Worm (Caenorhabditis elegans) whole organism, L1 larva: ENCODE results near the gene C04C11.1.

Source experiments
- C16A3.4 ChIP-seq: fragments of 150-350 bp; optimal IDR thresholded peaks from 2 replicates; lab custom pipeline; 2014; ENCODE audit warnings: missing biosample characterization, missing genetic modification characterization
- C34B4.2 ChIP-seq: sonication (generic microtip); optimal IDR thresholded peaks from 2 replicates; lab custom pipeline; 2017; ENCODE audit warnings: mild to moderate bottlenecking, missing genetic modification characterization, missing compliant biosample characterization
- Y116A8C.19 ChIP-seq: sonication (generic microtip); optimal IDR thresholded peaks from 2 replicates; lab custom pipeline; 2016; ENCODE audit warnings: missing compliant biosample characterization, missing genetic modification characterization, borderline replicate concordance
- aha-1 ChIP-seq: fragments of 150-350 bp; optimal IDR thresholded peaks from 2 replicates; lab custom pipeline; 2014; ENCODE audit warnings: missing biosample characterization, missing genetic modification characterization
- blmp-1 ChIP-seq: fragments of 150-350 bp; optimal IDR thresholded peaks from 2 replicates; lab custom pipeline; 2014; ENCODE audit warnings: missing biosample characterization, missing genetic modification characterization
- ceh-8 ChIP-seq: fragments of 200-800 bp; sonication (Bioruptor generic); optimal IDR thresholded peaks from 2 replicates; lab custom pipeline; 2018; ENCODE audit warnings: mild to moderate bottlenecking, missing genetic modification characterization, moderate library complexity, missing compliant biosample characterization
- ceh-88 ChIP-seq: fragments of 200-800 bp; sonication (Bioruptor generic); IDR thresholded peaks from 2 replicates; pipeline ENCODE4 v1.3.6; 2022; ENCODE audit warnings: missing genetic modification characterization, missing compliant biosample characterization
- ces-1 ChIP-seq: fragments of 150-350 bp; optimal IDR thresholded peaks from 2 replicates; lab custom pipeline; 2014; ENCODE audit warnings: missing biosample characterization, missing genetic modification reagents, missing genetic modification characterization
- dsc-1 ChIP-seq: sonication (generic microtip); optimal IDR thresholded peaks from 2 replicates; lab custom pipeline; 2016; ENCODE audit warnings: mild to moderate bottlenecking, missing genetic modification characterization, missing compliant biosample characterization
- efl-1 ChIP-seq, 4 experiments: fragments of 150-350 bp; optimal IDR thresholded peaks in 3 of 4; peaks in 1 of 4; 1 replicate in 1 of 4; 2 replicates in 3 of 4; lab custom pipeline; 2014; ENCODE audit warnings: missing biosample characterization in 2 of 4, missing genetic modification characterization in 2 of 4, missing genetic modification reagents in 2 of 4
- egl-13 ChIP-seq: sonication (generic microtip); optimal IDR thresholded peaks from 2 replicates; lab custom pipeline; 2016; ENCODE audit warnings: missing genotype, missing genetic modification reagents, missing genetic modification characterization, missing compliant biosample characterization
- egl-27 ChIP-seq, 2 experiments: fragments of 150-350 bp in 1 of 2; sonication (generic microtip); optimal IDR thresholded peaks; 3 replicates each; lab custom pipeline; 2017 to 2018; ENCODE audit warnings: missing biosample characterization in 2 of 2, missing genetic modification characterization in 2 of 2, missing genetic modification reagents in 2 of 2
- elt-2 ChIP-seq: sonication (generic microtip); optimal IDR thresholded peaks from 2 replicates; lab custom pipeline; 2016; ENCODE audit warnings: missing genetic modification characterization, mild to moderate bottlenecking, inconsistent platforms, missing compliant biosample characterization, missing genetic modification reagents
- elt-3 ChIP-seq, 6 experiments: fragments of 150-350 bp in 1 of 6; sonication (generic microtip); optimal IDR thresholded peaks; 2 replicates each; lab custom pipeline; 2017 to 2018; ENCODE audit warnings: missing biosample characterization in 6 of 6, missing genetic modification characterization in 6 of 6, inconsistent platforms in 1 of 6
- fkh-10 ChIP-seq: sonication (generic microtip); optimal IDR thresholded peaks from 2 replicates; lab custom pipeline; 2017; ENCODE audit warnings: missing biosample characterization, missing genetic modification reagents, missing genetic modification characterization
- fkh-4 ChIP-seq: sonication (generic microtip); optimal IDR thresholded peaks from 2 replicates; lab custom pipeline; 2016; ENCODE audit warnings: missing compliant biosample characterization, missing genetic modification characterization, borderline replicate concordance
- fkh-8 ChIP-seq: sonication (generic microtip); optimal IDR thresholded peaks from 2 replicates; lab custom pipeline; 2016; ENCODE audit warnings: mild to moderate bottlenecking, missing genetic modification characterization, missing compliant biosample characterization
- fos-1 ChIP-seq: fragments of 150-350 bp; optimal IDR thresholded peaks from 2 replicates; lab custom pipeline; 2014; ENCODE audit warnings: missing biosample characterization, missing genetic modification characterization
- grh-1 ChIP-seq: fragments of 200-800 bp; sonication (Bioruptor generic); IDR thresholded peaks from 2 replicates; pipeline ENCODE4 v1.3.6; 2022; ENCODE audit warnings: missing genetic modification reagents, missing genetic modification characterization, missing compliant biosample characterization
- hlh-17 ChIP-seq: fragments of 200-800 bp; sonication (Bioruptor generic); optimal IDR thresholded peaks from 2 replicates; lab custom pipeline; 2018; ENCODE audit warnings: missing genetic modification characterization, mild to moderate bottlenecking, missing compliant biosample characterization, moderate library complexity, borderline replicate concordance
- hlh-4 ChIP-seq: sonication (generic microtip); optimal IDR thresholded peaks from 2 replicates; lab custom pipeline; 2016; ENCODE audit warnings: mild to moderate bottlenecking, missing genetic modification characterization, missing compliant biosample characterization
- irx-1 ChIP-seq: sonication (generic microtip); optimal IDR thresholded peaks from 2 replicates; lab custom pipeline; 2016; ENCODE audit warnings: missing genetic modification characterization, missing compliant biosample characterization
- lin-13 ChIP-seq: fragments of 150-350 bp; optimal IDR thresholded peaks from 2 replicates; lab custom pipeline; 2014; ENCODE audit warnings: missing biosample characterization, missing genetic modification reagents, missing genetic modification characterization
- lin-14 ChIP-seq: fragments of 200-800 bp; sonication (Bioruptor generic); optimal IDR thresholded peaks from 2 replicates; lab custom pipeline; 2018; ENCODE audit warnings: mild to moderate bottlenecking, missing genetic modification characterization, moderate library complexity, missing compliant biosample characterization
- lin-39 ChIP-seq: fragments of 150-350 bp; optimal IDR thresholded peaks from 2 replicates; lab custom pipeline; 2014; ENCODE audit warnings: missing biosample characterization, missing genetic modification reagents, missing genetic modification characterization
- lir-3 ChIP-seq: sonication (generic microtip); optimal IDR thresholded peaks from 2 replicates; lab custom pipeline; 2016; ENCODE audit warnings: mild to moderate bottlenecking, missing genetic modification characterization, moderate library complexity, missing compliant biosample characterization; ENCODE audit not compliant: poor library complexity
- lsy-2 ChIP-seq, 2 experiments: fragments of 150-350 bp; optimal IDR thresholded peaks; 2 replicates each; lab custom pipeline; 2014; ENCODE audit warnings: missing biosample characterization in 2 of 2, missing genetic modification characterization in 2 of 2
- mab-9 ChIP-seq: fragments of 200-800 bp; sonication (Bioruptor generic); IDR thresholded peaks from 2 replicates; pipeline ENCODE4 v1.3.6; 2022; ENCODE audit warnings: missing genetic modification reagents, missing genetic modification characterization, missing compliant biosample characterization
- mdl-1 ChIP-seq, 2 experiments: fragments of 150-350 bp; optimal IDR thresholded peaks; 2 replicates each; lab custom pipeline; 2014 to 2017; ENCODE audit warnings: missing biosample characterization in 2 of 2, missing genetic modification characterization in 2 of 2, inconsistent platforms in 1 of 2
- mep-1 ChIP-seq: fragments of 150-350 bp; optimal IDR thresholded peaks from 2 replicates; lab custom pipeline; 2014; ENCODE audit warnings: missing biosample characterization, missing genetic modification characterization
- nhr-11 ChIP-seq: fragments of 150-350 bp; optimal IDR thresholded peaks from 2 replicates; lab custom pipeline; 2014; ENCODE audit warnings: missing biosample characterization, missing genetic modification characterization
- nhr-12 ChIP-seq: sonication (generic microtip); optimal IDR thresholded peaks from 2 replicates; lab custom pipeline; 2017; ENCODE audit warnings: missing biosample characterization, missing genetic modification characterization
- nhr-20 ChIP-seq: sonication (generic microtip); optimal IDR thresholded peaks from 2 replicates; lab custom pipeline; 2016; ENCODE audit warnings: mild to moderate bottlenecking, missing genetic modification characterization, missing compliant biosample characterization
- nhr-28 ChIP-seq: fragments of 150-350 bp; optimal IDR thresholded peaks from 2 replicates; lab custom pipeline; 2014; ENCODE audit warnings: missing biosample characterization, missing genetic modification characterization
- nhr-71 ChIP-seq: sonication (generic microtip); optimal IDR thresholded peaks from 2 replicates; lab custom pipeline; 2016; ENCODE audit warnings: mild to moderate bottlenecking, missing genetic modification characterization, moderate library complexity, missing compliant biosample characterization
- nhr-85 ChIP-seq: sonication (generic microtip); peaks from one replicate; lab custom pipeline; 2016; ENCODE audit warnings: missing genetic modification characterization, inconsistent platforms, missing compliant biosample characterization
- nhr-90 ChIP-seq: sonication (generic microtip); optimal IDR thresholded peaks from 2 replicates; lab custom pipeline; 2016; ENCODE audit warnings: mild to moderate bottlenecking, missing genetic modification characterization, missing compliant biosample characterization; ENCODE audit not compliant: poor library complexity
- pax-3 ChIP-seq: fragments of 200-800 bp; sonication (Bioruptor generic); optimal IDR thresholded peaks from 2 replicates; lab custom pipeline; 2018; ENCODE audit warnings: mild to moderate bottlenecking, missing genetic modification characterization, moderate library complexity, missing compliant biosample characterization
- snu-23 ChIP-seq: sonication (generic microtip); optimal IDR thresholded peaks from 2 replicates; lab custom pipeline; 2016; ENCODE audit warnings: missing genetic modification characterization, missing compliant biosample characterization
- sox-4 ChIP-seq: sonication (generic microtip); optimal IDR thresholded peaks from 2 replicates; lab custom pipeline; 2016; ENCODE audit warnings: missing genetic modification characterization, missing compliant biosample characterization
- sup-37 ChIP-seq: fragments of 200-800 bp; sonication (Bioruptor generic); optimal IDR thresholded peaks from 2 replicates; lab custom pipeline; 2018; ENCODE audit warnings: mild to moderate bottlenecking, missing genetic modification characterization, missing compliant biosample characterization
- unc-130 ChIP-seq: fragments of 150-350 bp; optimal IDR thresholded peaks from 2 replicates; lab custom pipeline; 2017; ENCODE audit warnings: missing biosample characterization, missing genetic modification characterization, inconsistent platforms
- unc-30 ChIP-seq: sonication (generic microtip); optimal IDR thresholded peaks from 2 replicates; lab custom pipeline; 2017; ENCODE audit warnings: missing biosample characterization, missing genetic modification characterization
- unc-62 ChIP-seq: fragments of 150-350 bp; optimal IDR thresholded peaks from 2 replicates; lab custom pipeline; 2014; ENCODE audit warnings: missing biosample characterization, missing genetic modification reagents, missing genetic modification characterization
- unc-86 ChIP-seq: sonication (generic microtip); optimal IDR thresholded peaks from 2 replicates; lab custom pipeline; 2016; ENCODE audit warnings: missing genetic modification characterization, missing compliant biosample characterization
- xbp-1 ChIP-seq: sonication (generic microtip); optimal IDR thresholded peaks from 2 replicates; lab custom pipeline; 2016; ENCODE audit warnings: missing genetic modification characterization, missing compliant biosample characterization
- zag-1 ChIP-seq: fragments of 150-350 bp; optimal IDR thresholded peaks from 2 replicates; lab custom pipeline; 2014; ENCODE audit warnings: missing biosample characterization, missing genetic modification characterization
- ztf-11 ChIP-seq, 2 experiments: sonication (generic microtip); optimal IDR thresholded peaks; 2 replicates each; lab custom pipeline; 2016 to 2017; ENCODE audit warnings: missing genetic modification characterization in 2 of 2, missing biosample characterization in 1 of 2, missing compliant biosample characterization in 1 of 2
- ztf-4 ChIP-seq: fragments of 150-350 bp; optimal IDR thresholded peaks from 2 replicates; lab custom pipeline; 2014; ENCODE audit warnings: missing biosample characterization, missing genetic modification characterization

C04C11.1 gene

ce11 chrX:13995803-13996388 is 24.5 kb upstream of the C04C11.1 start, which contains the start of the genes C31E10.5 and C31E10.6 (continued):
- no peak for TF ChIP-seq hlh-4 (tag; lab: Kevin White, UChicago)
- no peak for TF ChIP-seq lin-14
- peak; percentile 77 for TF ChIP-seq nhr-85
- TF ChIP-seq zag-1: no peak
- TF ChIP-seq unc-62 (GFP tag; lab: Kevin White, UChicago): no peak
- TF ChIP-seq unc-130 (tag; lab: Kevin White, UChicago): peak; percentile 73
- no peak for TF ChIP-seq grh-1
- no peak for TF ChIP-seq lin-39 (tag; lab: Kevin White, UChicago)
- TF ChIP-seq pax-3 (tag; lab: Kevin White, UChicago): no peak
- TF ChIP-seq nhr-11 (tag; lab: Kevin White, UChicago): no peak
- no peak for TF ChIP-seq C34B4.2 (tag; lab: Kevin White, UChicago)
- no peak for TF ChIP-seq hlh-17 (GFP tag; lab: Kevin White, UChicago)
- no peak for TF ChIP-seq lin-13 (GFP tag; lab: Kevin White, UChicago)
- TF ChIP-seq sup-37 (GFP tag; lab: Kevin White, UChicago): no peak
- no peak for TF ChIP-seq ceh-8 (GFP tag; lab: Kevin White, UChicago)
- TF ChIP-seq lsy-2 (tag; optimal IDR thresholded peaks at IDR 0.05; lab: Kevin White, UChicago): peak; percentile 39 to 74
- TF ChIP-seq blmp-1: peak; percentile 10
- TF ChIP-seq fkh-10 (GFP tag; lab: Kevin White, UChicago): no peak
- no peak for TF ChIP-seq ztf-11 (tag; optimal IDR thresholded peaks at IDR 0.05; lab: Kevin White, UChicago)
- no peak for TF ChIP-seq aha-1
- TF ChIP-seq nhr-90 (tag; lab: Kevin White, UChicago): peak; percentile 53
- no peak for TF ChIP-seq egl-27 (tag; optimal IDR thresholded peaks at IDR 0.05; lab: Kevin White, UChicago)
- no peak for TF ChIP-seq ceh-88 (GFP tag; lab: Robert Waterston, UW)
- TF ChIP-seq mab-9: no peak
- no peak for TF ChIP-seq lir-3 (tag; lab: Kevin White, UChicago)
- TF ChIP-seq dsc-1: peak; percentile 47
- peak; percentile 44 for TF ChIP-seq xbp-1 (tag; lab: Kevin White, UChicago)
- no peak for TF ChIP-seq fkh-4
- no peak for TF ChIP-seq nhr-28 (tag; lab: Kevin White, UChicago)
- peak; percentile 30 for TF ChIP-seq irx-1
- no peak for TF ChIP-seq fkh-8 (tag; lab: Kevin White, UChicago)
- peak; percentile 68 for TF ChIP-seq C16A3.4 (tag; lab: Kevin White, UChicago)
- no peak for TF ChIP-seq ztf-4
- no peak for TF ChIP-seq elt-2 (tag; lab: Kevin White, UChicago)
- TF ChIP-seq mep-1: peak; percentile 79
- peak; percentile 4 for TF ChIP-seq fos-1
- TF ChIP-seq nhr-12 (tag; lab: Kevin White, UChicago): no peak
- TF ChIP-seq nhr-71 (tag; lab: Kevin White, UChicago): peak; percentile 73
- TF ChIP-seq, all 84 proteins: peak for 31

ce11 chrX:14000198-14000748 is 20.1 kb upstream of the C04C11.1 start:
- no peak for TF ChIP-seq fos-1
- TF ChIP-seq ces-1: no peak
- no peak for TF ChIP-seq sox-4 (tag; lab: Kevin White, UChicago)
- peak; percentile 74 for TF ChIP-seq blmp-1
- TF ChIP-seq unc-86: no peak
- no peak for TF ChIP-seq xbp-1 (tag; lab: Kevin White, UChicago)
- TF ChIP-seq unc-30 (tag; lab: Kevin White, UChicago): no peak
- peak; percentile 34 for TF ChIP-seq mep-1
- TF ChIP-seq snu-23: peak; percentile 24
- peak; percentile 2 for TF ChIP-seq nhr-71 (tag; lab: Kevin White, UChicago)
- no peak for TF ChIP-seq Y116A8C.19 (tag; lab: Kevin White, UChicago)
- no peak for TF ChIP-seq efl-1 (optimal IDR thresholded peaks at IDR 0.05; lab: Kevin White, UChicago)
- TF ChIP-seq efl-1 (GFP tag; optimal IDR thresholded peaks at IDR 0.05 in 1 of 2; lab: Kevin White, UChicago): peak in 1 of 2 experiments; percentile 84
- peak in 5 of 6 experiments; percentile 4 to 66 (median 42) for TF ChIP-seq elt-3 (tag; optimal IDR thresholded peaks at IDR 0.05; lab: Kevin White, UChicago)
- TF ChIP-seq unc-130 (tag; lab: Kevin White, UChicago): peak; percentile 32
- TF ChIP-seq elt-2 (tag; lab: Kevin White, UChicago): peak; percentile 13
- TF ChIP-seq egl-13 (tag; lab: Kevin White, UChicago): no peak
- TF ChIP-seq nhr-20 (tag; lab: Kevin White, UChicago): peak; percentile 51
- TF ChIP-seq mdl-1 (tag; optimal IDR thresholded peaks at IDR 0.05; lab: Kevin White, UChicago): peak in 1 of 2 experiments; percentile 1
